Fruit fly (Drosophila melanogaster): ENCODE measurements around the gene Raf.

The Raf gene

dm6 chrX:2303771-2304513 is 8.7 kb downstream of the Raf start (continued):
- TF ChIP-seq oc (tag; optimal IDR thresholded peaks at IDR 0.05) (peak; percentile 72), jigr1 (GFP tag; IDR thresholded peaks at IDR 0.05) (peak; percentile 25; the same call in 1 of the 3 replicates), Spps (tag; optimal IDR thresholded peaks at IDR 0.05) (peak; percentile 66), CG11398 (GFP tag; optimal IDR thresholded peaks at IDR 0.05) (peak; percentile 88), CG13624 (GFP tag; optimal IDR thresholded peaks at IDR 0.05) (peak; percentile 95), CG17361 (GFP tag; IDR thresholded peaks at IDR 0.05) (peak; percentile 78), crc (GFP tag; optimal IDR thresholded peaks at IDR 0.05) (peak; percentile 73), CG10654 (GFP tag; optimal IDR thresholded peaks at IDR 0.05) (peak; percentile 83), Sox100B (GFP tag; optimal IDR thresholded peaks at IDR 0.05) (peak; percentile 85), pita (GFP tag; optimal IDR thresholded peaks at IDR 0.05) (no peak), lbe (GFP tag; optimal IDR thresholded peaks at IDR 0.05) (peak; percentile 70), CG14014 (GFP tag; IDR thresholded peaks at IDR 0.05) (peak; percentile 86), CG10959 (GFP tag; IDR thresholded peaks at IDR 0.05) (peak; percentile 52), CG31224 (GFP tag; IDR thresholded peaks at IDR 0.05) (peak; percentile 73), da (GFP tag; optimal IDR thresholded peaks at IDR 0.05) (peak; percentile 77), Eip74EF (GFP tag; optimal IDR thresholded peaks at IDR 0.05) (peak in 1 of 2 experiments; percentile 87), CG4617 (GFP tag; optimal IDR thresholded peaks at IDR 0.05; ENCODE audit: borderline replicate concordance) (peak; percentile 67), jumu (GFP tag; optimal IDR thresholded peaks at IDR 0.05) (peak; percentile 93), E2f2 (GFP tag; IDR thresholded peaks at IDR 0.05) (peak; percentile 71), insv (GFP tag; optimal IDR thresholded peaks at IDR 0.05) (peak; percentile 18 to 30), tio (GFP tag; optimal IDR thresholded peaks at IDR 0.05) (peak; percentile 72), CG4404 (GFP tag; IDR thresholded peaks at IDR 0.05) (peak; percentile 79), Myb (GFP tag; optimal IDR thresholded peaks at IDR 0.05) (peak; percentile 84), Lpt (GFP tag; optimal IDR thresholded peaks at IDR 0.05) (no peak), BtbVII (GFP tag; optimal IDR thresholded peaks at IDR 0.05) (peak; percentile 89), unpg (GFP tag; optimal IDR thresholded peaks at IDR 0.05) (peak; percentile 90), tna (GFP tag; IDR thresholded peaks at IDR 0.05; ENCODE audit: partially characterized antibody) (no peak), CG11456 (GFP tag; IDR thresholded peaks at IDR 0.05) (peak; percentile 63; the same call in 2 of the 3 replicates), CG15696 (tag; optimal IDR thresholded peaks at IDR 0.05) (peak; percentile 81), org-1 (GFP tag; optimal IDR thresholded peaks at IDR 0.05) (peak; percentile 88), CG11560 (tag; IDR thresholded peaks at IDR 0.05) (peak; percentile 54; the same call in 2 of the 3 replicates), croc (GFP tag; conservative IDR thresholded peaks at IDR 0.05) (peak; percentile 73), Sry-β (GFP tag; optimal IDR thresholded peaks at IDR 0.05) (no peak), eve (GFP tag; optimal IDR thresholded peaks at IDR 0.05) (peak in 1 of 2 experiments; percentile 97), Dip2 (GFP tag; IDR thresholded peaks at IDR 0.05) (no peak), ems (GFP tag; optimal IDR thresholded peaks at IDR 0.05) (peak; percentile 91), CG3407 (GFP tag; optimal IDR thresholded peaks at IDR 0.05) (peak; percentile 77), CG7745 (tag; optimal IDR thresholded peaks at IDR 0.05) (no peak), Gsc (GFP tag; IDR thresholded peaks at IDR 0.05) (peak; percentile 54; the same call in 1 of the 2 replicates), CG9876 (GFP tag; optimal IDR thresholded peaks at IDR 0.05) (peak; percentile 83), CG8290 (GFP tag; optimal IDR thresholded peaks at IDR 0.05) (peak; percentile 59), CG8290 (tag; optimal IDR thresholded peaks at IDR 0.05) (peak; percentile 47 to 96), CG18619 (GFP tag; optimal IDR thresholded peaks at IDR 0.05) (peak; percentile 85), Lim3 (GFP tag; IDR thresholded peaks at IDR 0.05) (0 out of 2 replicates have a peak, but pooled peaks have one; percentile 22), PHDP (tag; optimal IDR thresholded peaks at IDR 0.05) (peak; percentile 92), CG2120 (GFP tag; optimal IDR thresholded peaks at IDR 0.05) (peak; percentile 96), fd96Cb (tag; optimal IDR thresholded peaks at IDR 0.05) (peak; percentile 82), so (GFP tag; IDR thresholded peaks at IDR 0.05) (peak; percentile 85), CG11723 (GFP tag; optimal IDR thresholded peaks at IDR 0.05) (peak; percentile 85), exex (tag; optimal IDR thresholded peaks at IDR 0.05) (peak; percentile 54)
